Fruit fly (Drosophila melanogaster): Measurements from ENCODE around the gene dlg1.

dlg1 gene

dm6 chrX:11340719-11341322, 28.6 kb upstream of the dlg1 start (continued):
- TF ChIP-seq ss (GFP tag; optimal IDR thresholded peaks at IDR 0.05): peak in 1 of 2 experiments; percentile 11
- no peak for TF ChIP-seq cyc (GFP tag; optimal IDR thresholded peaks at IDR 0.05)
- no peak for TF ChIP-seq CG1621 (tag; optimal IDR thresholded peaks at IDR 0.05)
- no peak for TF ChIP-seq CG6276 (GFP tag; optimal IDR thresholded peaks at IDR 0.05)
- TF ChIP-seq lz (GFP tag; optimal IDR thresholded peaks at IDR 0.05): peak; percentile 17
- TF ChIP-seq CG15336 (GFP tag; IDR thresholded peaks at IDR 0.05): peak; percentile 17; the same call in 1 of the 2 replicates
- peak; percentile 5 for TF ChIP-seq Sox15 (GFP tag; optimal IDR thresholded peaks at IDR 0.05)
- TF ChIP-seq CG32006 (GFP tag; optimal IDR thresholded peaks at IDR 0.05): peak; percentile 53
- peak; percentile 22 for TF ChIP-seq CG3032 (tag; optimal IDR thresholded peaks at IDR 0.05)
- peak; percentile 37 for TF ChIP-seq CG6792 (GFP tag; optimal IDR thresholded peaks at IDR 0.05)
- no peak for TF ChIP-seq fd59A (GFP tag; optimal IDR thresholded peaks at IDR 0.05)
- peak; percentile 53; the same call in 2 of the 3 replicates for TF ChIP-seq eg (GFP tag; IDR thresholded peaks at IDR 0.05)
- no peak for TF ChIP-seq fd85E (GFP tag; optimal IDR thresholded peaks at IDR 0.05)
- TF ChIP-seq CG8119 (GFP tag; IDR thresholded peaks at IDR 0.05): no peak
- TF ChIP-seq CG31627 (GFP tag; optimal IDR thresholded peaks at IDR 0.05): peak; percentile 29
- TF ChIP-seq achi (GFP tag; optimal IDR thresholded peaks at IDR 0.05): peak; percentile 43
- TF ChIP-seq spab (GFP tag; optimal IDR thresholded peaks at IDR 0.05): no peak
- TF ChIP-seq dsx (GFP tag; optimal IDR thresholded peaks at IDR 0.05; ENCODE audit: poor library complexity, severe bottlenecking): no peak
- no peak for TF ChIP-seq net (GFP tag; optimal IDR thresholded peaks at IDR 0.05)
- TF ChIP-seq Sox14 (GFP tag; optimal IDR thresholded peaks at IDR 0.05): peak; percentile 4
- TF ChIP-seq Sox102F (GFP tag; optimal IDR thresholded peaks at IDR 0.05): no peak
- TF ChIP-seq CG6808 (GFP tag; optimal IDR thresholded peaks at IDR 0.05): no peak
- TF ChIP-seq vri (GFP tag; optimal IDR thresholded peaks at IDR 0.05): no peak
- peak in 1 of 2 experiments; percentile 15 for TF ChIP-seq salr (GFP tag; optimal IDR thresholded peaks at IDR 0.05)
- TF ChIP-seq Blimp-1 (GFP tag; optimal IDR thresholded peaks at IDR 0.05): no peak
- peak; percentile 28 for TF ChIP-seq esn (GFP tag; optimal IDR thresholded peaks at IDR 0.05)

- TF ChIP-seq dac (GFP tag; optimal IDR thresholded peaks at IDR 0.05) (no peak), vri (GFP tag; optimal IDR thresholded peaks at IDR 0.05) (peak; percentile 69), Hr38 (GFP tag; optimal IDR thresholded peaks at IDR 0.05) (no peak), CG32006 (GFP tag; optimal IDR thresholded peaks at IDR 0.05) (peak; percentile 11), Hr39 (GFP tag; optimal IDR thresholded peaks at IDR 0.05) (no peak), CG3919 (GFP tag; optimal IDR thresholded peaks at IDR 0.05) (no peak), Smox (GFP tag; optimal IDR thresholded peaks at IDR 0.05) (no peak), CG6792 (GFP tag; optimal IDR thresholded peaks at IDR 0.05) (no peak), CG6854 (GFP tag; optimal IDR thresholded peaks at IDR 0.05) (no peak), Lpt (GFP tag; optimal IDR thresholded peaks at IDR 0.05) (no peak), Eip78C (GFP tag) (peak; percentile 39), CG6163 (GFP tag; IDR thresholded peaks at IDR 0.05) (0 out of 3 replicates have a peak, but pooled peaks have one; percentile 27), fd59A (GFP tag; optimal IDR thresholded peaks at IDR 0.05) (no peak), svp (GFP tag) (peak; percentile 66), Blimp-1 (GFP tag; optimal IDR thresholded peaks at IDR 0.05) (no peak)
Observed at dm6 chrX:11342168-11342567, 27.3 kb upstream of the dlg1 start.

- TF ChIP-seq vri (GFP tag; optimal IDR thresholded peaks at IDR 0.05): no peak
- TF ChIP-seq CG9139 (GFP tag; optimal IDR thresholded peaks at IDR 0.05): no peak
- TF ChIP-seq CG7368 (GFP tag; optimal IDR thresholded peaks at IDR 0.05): no peak
- no peak for TF ChIP-seq lz (GFP tag; optimal IDR thresholded peaks at IDR 0.05)
- TF ChIP-seq CG6808 (GFP tag; optimal IDR thresholded peaks at IDR 0.05): no peak
- no peak for TF ChIP-seq CG1621 (tag; optimal IDR thresholded peaks at IDR 0.05)
- no peak for TF ChIP-seq Hr38 (GFP tag; optimal IDR thresholded peaks at IDR 0.05)
- TF ChIP-seq CG11902 (GFP tag; optimal IDR thresholded peaks at IDR 0.05): no peak
- TF ChIP-seq Eip93F (GFP tag; optimal IDR thresholded peaks at IDR 0.05): no peak
- TF ChIP-seq eg (GFP tag; IDR thresholded peaks at IDR 0.05): no peak
- no peak for TF ChIP-seq fd85E (GFP tag; optimal IDR thresholded peaks at IDR 0.05)
- no peak for TF ChIP-seq CG11762 (GFP tag; optimal IDR thresholded peaks at IDR 0.05; ENCODE audit: insufficient read depth)
- no peak for TF ChIP-seq Sox15 (GFP tag; optimal IDR thresholded peaks at IDR 0.05)
- no peak for TF ChIP-seq salr (GFP tag; optimal IDR thresholded peaks at IDR 0.05)
- TF ChIP-seq CG3032 (tag; optimal IDR thresholded peaks at IDR 0.05): no peak
- no peak for TF ChIP-seq ss (GFP tag; optimal IDR thresholded peaks at IDR 0.05)
- no peak for TF ChIP-seq acj6 (GFP tag; optimal IDR thresholded peaks at IDR 0.05)
- no peak for TF ChIP-seq Smox (GFP tag; optimal IDR thresholded peaks at IDR 0.05)
Observed at dm6 chrX:11342771-11343170, 26.7 kb upstream of the dlg1 start.

Data from whole organism, prepupa.